Worm (Caenorhabditis elegans) whole organism, midembryonic: ENCODE measurements around the gene W05H7.1.

Experiments
- T22C8.4 ChIP-seq: fragments of 200-800 bp; sonication (Bioruptor generic); IDR thresholded peaks from 2 replicates; pipeline ENCODE4 v1.3.6; 2022; ENCODE audit warnings: missing genetic modification characterization, missing compliant biosample characterization
- flt-1 ChIP-seq: fragments of 200-800 bp; sonication (Bioruptor generic); IDR thresholded peaks from 2 replicates; pipeline ENCODE4 v1.3.6; 2022; ENCODE audit warnings: missing genetic modification characterization, missing compliant biosample characterization

- TF ChIP-seq T22C8.4 (GFP tag; lab: Robert Waterston, UW) = no peak
- TF ChIP-seq flt-1 = no peak
Observed at ce11 chrX:1419163-1419696, 31.3 kb upstream of the W05H7.1 start, which contains the start of gene F19G12.9.
